Fruit fly (Drosophila melanogaster) whole organism, prepupa: ENCODE measurements around the gene Osbp.

Experiments used
- Blimp-1 ChIP-seq: fragments of 200-800 bp; sonication (Bioruptor generic); optimal IDR thresholded peaks from 3 replicates; lab custom pipeline; 2017; ENCODE audit warnings: missing biosample characterization, missing genetic modification characterization, mild to moderate bottlenecking, moderate library complexity, missing genetic modification reagents
- CG10631 ChIP-seq: fragments of 200-800 bp; sonication (Bioruptor generic); optimal IDR thresholded peaks from 2 replicates; lab custom pipeline; 2016; ENCODE audit warnings: missing biosample characterization, missing genetic modification characterization
- CG10669 ChIP-seq: fragments of 200-800 bp; sonication (Bioruptor generic); optimal IDR thresholded peaks from 3 replicates; lab custom pipeline; 2018; ENCODE audit warnings: missing biosample characterization, mild to moderate bottlenecking, missing genetic modification characterization, moderate library complexity
- CG11294 ChIP-seq: fragments of 200-800 bp; sonication (Bioruptor generic); IDR thresholded peaks from 2 replicates; pipeline ENCODE4 v1.3.6; 2022; ENCODE audit warnings: missing biosample characterization, missing genetic modification characterization
- CG11762 ChIP-seq: fragments of 200-800 bp; sonication (Bioruptor generic); optimal IDR thresholded peaks from 3 replicates; lab custom pipeline; 2016; ENCODE audit warnings: missing biosample characterization, missing genetic modification characterization; ENCODE audit not compliant: insufficient read depth
- CG11902 ChIP-seq: fragments of 200-800 bp; sonication (Bioruptor generic); optimal IDR thresholded peaks from 3 replicates; lab custom pipeline; 2016; ENCODE audit warnings: missing biosample characterization, missing genetic modification characterization
- CG1621 ChIP-seq: fragments of 200-800 bp; sonication (Bioruptor generic); optimal IDR thresholded peaks from 3 replicates; lab custom pipeline; 2018; ENCODE audit warnings: missing biosample characterization, mild to moderate bottlenecking, missing genetic modification characterization
- CG16779 ChIP-seq: fragments of 200-800 bp; sonication (Bioruptor generic); optimal IDR thresholded peaks from 3 replicates; lab custom pipeline; 2017; ENCODE audit warnings: missing biosample characterization, mild to moderate bottlenecking, missing genetic modification characterization
- CG32006 ChIP-seq: fragments of 200-800 bp; sonication (Bioruptor generic); optimal IDR thresholded peaks from 3 replicates; lab custom pipeline; 2017; ENCODE audit warnings: missing biosample characterization, mild to moderate bottlenecking, missing genetic modification characterization
- CG34406 ChIP-seq: fragments of 200-800 bp; sonication (Bioruptor generic); optimal IDR thresholded peaks from 3 replicates; lab custom pipeline; 2016; ENCODE audit warnings: missing biosample characterization, missing genetic modification characterization
- CG3919 ChIP-seq: fragments of 200-800 bp; sonication (Bioruptor generic); optimal IDR thresholded peaks from 3 replicates; lab custom pipeline; 2016; ENCODE audit warnings: missing biosample characterization, missing genetic modification characterization
- CG4318 ChIP-seq: fragments of 200-800 bp; sonication (Bioruptor generic); optimal IDR thresholded peaks from 3 replicates; lab custom pipeline; 2017; ENCODE audit warnings: missing biosample characterization, mild to moderate bottlenecking, missing genetic modification characterization
- CG6163 ChIP-seq: fragments of 200-800 bp; sonication (Bioruptor generic); IDR thresholded peaks from 3 replicates; pipeline ENCODE4 v1.3.6; 2022; ENCODE audit warnings: missing biosample characterization, missing genetic modification characterization
- CG6792 ChIP-seq: fragments of 200-800 bp; sonication (Bioruptor generic); optimal IDR thresholded peaks from 3 replicates; lab custom pipeline; 2016; ENCODE audit warnings: missing biosample characterization, missing genetic modification characterization
- CG6808 ChIP-seq: fragments of 200-800 bp; sonication (Bioruptor generic); optimal IDR thresholded peaks from 3 replicates; lab custom pipeline; 2017; ENCODE audit warnings: missing biosample characterization, missing genetic modification characterization, mild to moderate bottlenecking, moderate library complexity, missing genetic modification reagents
- CG6854 ChIP-seq: fragments of 200-800 bp; sonication (Bioruptor generic); optimal IDR thresholded peaks from 2 replicates; lab custom pipeline; 2017; ENCODE audit warnings: missing biosample characterization, mild to moderate bottlenecking, missing genetic modification characterization
- CG7368 ChIP-seq: fragments of 200-800 bp; sonication (Bioruptor generic); optimal IDR thresholded peaks from 3 replicates; lab custom pipeline; 2016; ENCODE audit warnings: missing biosample characterization, missing genetic modification characterization
- CG8119 ChIP-seq: fragments of 200-800 bp; sonication (Bioruptor generic); IDR thresholded peaks from 3 replicates; pipeline ENCODE4 v1.3.6; 2022; ENCODE audit warnings: missing biosample characterization, missing genetic modification characterization
- CG8319 ChIP-seq: fragments of 200-800 bp; sonication (Bioruptor generic); optimal IDR thresholded peaks from 3 replicates; lab custom pipeline; 2016; ENCODE audit warnings: missing biosample characterization, missing genetic modification characterization
- CG8632 ChIP-seq: fragments of 200-800 bp; sonication (Bioruptor generic); optimal IDR thresholded peaks from 3 replicates; lab custom pipeline; 2016; ENCODE audit warnings: missing biosample characterization, missing genetic modification characterization
- CG9139 ChIP-seq: fragments of 200-800 bp; sonication (Bioruptor generic); optimal IDR thresholded peaks from 3 replicates; lab custom pipeline; 2017; ENCODE audit warnings: missing biosample characterization, mild to moderate bottlenecking, missing genetic modification characterization
- Gug ChIP-seq: fragments of 200-800 bp; sonication (Bioruptor generic); IDR thresholded peaks from 2 replicates; pipeline ENCODE4 v1.3.6; 2022; ENCODE audit warnings: missing biosample characterization, missing genetic modification characterization
- Hr38 ChIP-seq: sonication (Bioruptor generic); optimal IDR thresholded peaks from 2 replicates; lab custom pipeline; 2016; ENCODE audit warnings: missing biosample characterization, missing genetic modification characterization
- Hr4 ChIP-seq: fragments of 200-800 bp; sonication (Bioruptor generic); optimal IDR thresholded peaks from 3 replicates; lab custom pipeline; 2016; ENCODE audit warnings: missing biosample characterization, missing genetic modification characterization
- Sox102F ChIP-seq: fragments of 200-800 bp; sonication (Bioruptor generic); optimal IDR thresholded peaks from 2 replicates; lab custom pipeline; 2016; ENCODE audit warnings: missing biosample characterization, mild to moderate bottlenecking, missing genetic modification characterization
- Sox14 ChIP-seq: fragments of 200-800 bp; sonication (Bioruptor generic); optimal IDR thresholded peaks from 3 replicates; lab custom pipeline; 2016; ENCODE audit warnings: missing biosample characterization, missing genetic modification characterization
- Sox15 ChIP-seq: fragments of 200-800 bp; sonication (Bioruptor generic); optimal IDR thresholded peaks from 3 replicates; lab custom pipeline; 2016; ENCODE audit warnings: missing biosample characterization, missing genetic modification characterization
- achi ChIP-seq: fragments of 200-800 bp; sonication (Bioruptor generic); optimal IDR thresholded peaks from 3 replicates; lab custom pipeline; 2016; ENCODE audit warnings: missing biosample characterization, missing genetic modification characterization
- acj6 ChIP-seq: fragments of 200-800 bp; sonication (Bioruptor generic); optimal IDR thresholded peaks from 3 replicates; lab custom pipeline; 2016; ENCODE audit warnings: missing biosample characterization, missing genetic modification characterization
- eg ChIP-seq: fragments of 200-800 bp; sonication (Bioruptor generic); IDR thresholded peaks from 3 replicates; pipeline ENCODE4 v1.3.6; 2022; ENCODE audit warnings: missing biosample characterization, missing genetic modification characterization
- fkh ChIP-seq: fragments of 200-800 bp; sonication (Bioruptor generic); optimal IDR thresholded peaks from 3 replicates; lab custom pipeline; 2017; ENCODE audit warnings: missing biosample characterization, mild to moderate bottlenecking, missing genetic modification characterization, moderate library complexity
- lz ChIP-seq: fragments of 200-800 bp; sonication (Bioruptor generic); optimal IDR thresholded peaks from 3 replicates; lab custom pipeline; 2016; ENCODE audit warnings: missing biosample characterization, missing genetic modification characterization
- pdm3 ChIP-seq: fragments of 200-800 bp; sonication (Bioruptor generic); optimal IDR thresholded peaks from 3 replicates; lab custom pipeline; 2016; ENCODE audit warnings: missing biosample characterization, missing genetic modification characterization
- salr ChIP-seq, 2 experiments: fragments of 200-800 bp; sonication (Bioruptor generic); optimal IDR thresholded peaks; 3 replicates each; lab custom pipeline; 2016 to 2018; ENCODE audit warnings: missing biosample characterization in 2 of 2, missing genetic modification characterization in 2 of 2, mild to moderate bottlenecking in 1 of 2
- spab ChIP-seq: fragments of 200-800 bp; sonication (Bioruptor generic); optimal IDR thresholded peaks from 2 replicates; lab custom pipeline; 2017; ENCODE audit warnings: missing biosample characterization, mild to moderate bottlenecking, missing genetic modification characterization, missing genetic modification reagents
- svp ChIP-seq: fragments of 200-800 bp; sonication (Bioruptor generic); peaks from one replicate; lab custom pipeline; 2016; ENCODE audit warnings: missing biosample characterization, missing genetic modification characterization
- topi ChIP-seq: fragments of 200-800 bp; sonication (Bioruptor generic); optimal IDR thresholded peaks from 3 replicates; lab custom pipeline; 2016; ENCODE audit warnings: missing biosample characterization, missing genetic modification characterization
- vri ChIP-seq: fragments of 200-800 bp; sonication (Bioruptor generic); optimal IDR thresholded peaks from 3 replicates; lab custom pipeline; 2016; ENCODE audit warnings: missing biosample characterization, mild to moderate bottlenecking, missing genetic modification characterization

Osbp gene

dm6 chr3R:24970323-24971067 lies 32.5 kb upstream of the Osbp start (continued):
- TF ChIP-seq CG16779 (tag; lab: Kevin White, UChicago) (no peak), Blimp-1 (GFP tag; lab: Kevin White, UChicago) (no peak), lz (GFP tag; lab: Kevin White, UChicago) (no peak), Sox14 (GFP tag; lab: Kevin White, UChicago) (peak; percentile 34), CG32006 (GFP tag; lab: Kevin White, UChicago) (peak; percentile 21), fkh (GFP tag; lab: Kevin White, UChicago) (no peak), CG9139 (GFP tag; lab: Kevin White, UChicago) (peak; percentile 8), CG10631 (GFP tag; lab: Kevin White, UChicago) (peak; percentile 53), CG3919 (GFP tag; lab: Kevin White, UChicago) (peak; percentile 47), vri (GFP tag; lab: Kevin White, UChicago) (no peak), CG7368 (no peak), CG10669 (GFP tag; lab: Kevin White, UChicago) (peak; percentile 60), salr (GFP tag; optimal IDR thresholded peaks at IDR 0.05; lab: Kevin White, UChicago) (peak; percentile 7 to 23), CG11902 (GFP tag; lab: Kevin White, UChicago) (no peak), CG8632 (GFP tag; lab: Kevin White, UChicago) (no peak), CG6792 (no peak), Sox15 (GFP tag; lab: Kevin White, UChicago) (no peak), Hr38 (GFP tag; lab: Kevin White, UChicago) (no peak), CG11762 (GFP tag; lab: Kevin White, UChicago) (no peak), CG1621 (peak; percentile 37), spab (GFP tag; lab: Kevin White, UChicago) (peak; percentile 75), Sox102F (GFP tag; lab: Kevin White, UChicago) (no peak), CG34406 (GFP tag; lab: Kevin White, UChicago) (no peak)

dm6 chr3R:24968888-24969287 lies 30.9 kb upstream of the Osbp start:
- TF ChIP-seq CG4318 (no peak), CG11762 (GFP tag; lab: Kevin White, UChicago) (no peak), fkh (GFP tag; lab: Kevin White, UChicago) (no peak), svp (GFP tag; lab: Kevin White, UChicago) (peak; percentile 80), CG9139 (GFP tag; lab: Kevin White, UChicago) (no peak), CG32006 (GFP tag; lab: Kevin White, UChicago) (no peak), Sox102F (GFP tag; lab: Kevin White, UChicago) (no peak), CG6808 (no peak), achi (GFP tag; lab: Kevin White, UChicago) (no peak), CG6854 (GFP tag; lab: Kevin White, UChicago) (peak; percentile 59), Blimp-1 (GFP tag; lab: Kevin White, UChicago) (peak; percentile 88)

dm6 chr3R:24968015-24968414 lies 30.0 kb upstream of the Osbp start:
- TF ChIP-seq CG11762 (GFP tag; lab: Kevin White, UChicago) (no peak), topi (no peak), eg (no peak), Hr4 (GFP tag; lab: Kevin White, UChicago) (no peak), CG8119 (GFP tag; lab: Robert Waterston, UW) (no peak), acj6 (GFP tag; lab: Kevin White, UChicago) (no peak), CG8319 (no peak), CG6163 (GFP tag; lab: Robert Waterston, UW) (no peak), CG7368 (no peak), pdm3 (GFP tag; lab: Kevin White, UChicago) (no peak), Gug (GFP tag; lab: Robert Waterston, UW) (no peak), salr (GFP tag; optimal IDR thresholded peaks at IDR 0.05; lab: Kevin White, UChicago) (no peak), Sox14 (GFP tag; lab: Kevin White, UChicago) (no peak), CG11902 (GFP tag; lab: Kevin White, UChicago) (no peak), CG11294 (GFP tag; lab: Robert Waterston, UW) (no peak)
